Fruit fly (Drosophila melanogaster) whole organism, prepupa: ENCODE data around the gene ND-18.

Experiments
- CG10669 ChIP-seq: fragments of 200-800 bp; sonication (Bioruptor generic); optimal IDR thresholded peaks from 3 replicates; lab custom pipeline; 2018; ENCODE audit warnings: missing biosample characterization, mild to moderate bottlenecking, missing genetic modification characterization, moderate library complexity
- CG11294 ChIP-seq: fragments of 200-800 bp; sonication (Bioruptor generic); IDR thresholded peaks from 2 replicates; pipeline ENCODE4 v1.3.6; 2022; ENCODE audit warnings: missing biosample characterization, missing genetic modification characterization
- CG11762 ChIP-seq: fragments of 200-800 bp; sonication (Bioruptor generic); optimal IDR thresholded peaks from 3 replicates; lab custom pipeline; 2016; ENCODE audit warnings: missing biosample characterization, missing genetic modification characterization; ENCODE audit not compliant: insufficient read depth
- CG11902 ChIP-seq: fragments of 200-800 bp; sonication (Bioruptor generic); optimal IDR thresholded peaks from 3 replicates; lab custom pipeline; 2016; ENCODE audit warnings: missing biosample characterization, missing genetic modification characterization
- CG15336 ChIP-seq: fragments of 200-800 bp; sonication (Bioruptor generic); IDR thresholded peaks from 2 replicates; pipeline ENCODE4 v1.3.6; 2022; ENCODE audit warnings: missing biosample characterization, missing genetic modification characterization
- CG1621 ChIP-seq: fragments of 200-800 bp; sonication (Bioruptor generic); optimal IDR thresholded peaks from 3 replicates; lab custom pipeline; 2018; ENCODE audit warnings: missing biosample characterization, mild to moderate bottlenecking, missing genetic modification characterization
- CG16779 ChIP-seq: fragments of 200-800 bp; sonication (Bioruptor generic); optimal IDR thresholded peaks from 3 replicates; lab custom pipeline; 2017; ENCODE audit warnings: missing biosample characterization, mild to moderate bottlenecking, missing genetic modification characterization
- CG3032 ChIP-seq: fragments of 200-800 bp; optimal IDR thresholded peaks from 2 replicates; lab custom pipeline; 2019; ENCODE audit warnings: missing biosample characterization, mild to moderate bottlenecking, missing genetic modification characterization, moderate library complexity
- CG31627 ChIP-seq: fragments of 200-800 bp; sonication (Bioruptor generic); optimal IDR thresholded peaks from 3 replicates; lab custom pipeline; 2016; ENCODE audit warnings: missing biosample characterization, missing genetic modification characterization
- CG32006 ChIP-seq: fragments of 200-800 bp; sonication (Bioruptor generic); optimal IDR thresholded peaks from 3 replicates; lab custom pipeline; 2017; ENCODE audit warnings: missing biosample characterization, mild to moderate bottlenecking, missing genetic modification characterization
- CG34406 ChIP-seq: fragments of 200-800 bp; sonication (Bioruptor generic); optimal IDR thresholded peaks from 3 replicates; lab custom pipeline; 2016; ENCODE audit warnings: missing biosample characterization, missing genetic modification characterization
- CG3919 ChIP-seq: fragments of 200-800 bp; sonication (Bioruptor generic); optimal IDR thresholded peaks from 3 replicates; lab custom pipeline; 2016; ENCODE audit warnings: missing biosample characterization, missing genetic modification characterization
- CG4318 ChIP-seq: fragments of 200-800 bp; sonication (Bioruptor generic); optimal IDR thresholded peaks from 3 replicates; lab custom pipeline; 2017; ENCODE audit warnings: missing biosample characterization, mild to moderate bottlenecking, missing genetic modification characterization
- CG6163 ChIP-seq: fragments of 200-800 bp; sonication (Bioruptor generic); IDR thresholded peaks from 3 replicates; pipeline ENCODE4 v1.3.6; 2022; ENCODE audit warnings: missing biosample characterization, missing genetic modification characterization
- CG6276 ChIP-seq: fragments of 200-800 bp; sonication (Bioruptor generic); optimal IDR thresholded peaks from 2 replicates; lab custom pipeline; 2017; ENCODE audit warnings: missing biosample characterization, mild to moderate bottlenecking, missing genetic modification characterization
- CG6792 ChIP-seq: fragments of 200-800 bp; sonication (Bioruptor generic); optimal IDR thresholded peaks from 3 replicates; lab custom pipeline; 2016; ENCODE audit warnings: missing biosample characterization, missing genetic modification characterization
- CG6854 ChIP-seq: fragments of 200-800 bp; sonication (Bioruptor generic); optimal IDR thresholded peaks from 2 replicates; lab custom pipeline; 2017; ENCODE audit warnings: missing biosample characterization, mild to moderate bottlenecking, missing genetic modification characterization
- CG7368 ChIP-seq: fragments of 200-800 bp; sonication (Bioruptor generic); optimal IDR thresholded peaks from 3 replicates; lab custom pipeline; 2016; ENCODE audit warnings: missing biosample characterization, missing genetic modification characterization
- CG8119 ChIP-seq: fragments of 200-800 bp; sonication (Bioruptor generic); IDR thresholded peaks from 3 replicates; pipeline ENCODE4 v1.3.6; 2022; ENCODE audit warnings: missing biosample characterization, missing genetic modification characterization
- CG8319 ChIP-seq: fragments of 200-800 bp; sonication (Bioruptor generic); optimal IDR thresholded peaks from 3 replicates; lab custom pipeline; 2016; ENCODE audit warnings: missing biosample characterization, missing genetic modification characterization
- CG8632 ChIP-seq: fragments of 200-800 bp; sonication (Bioruptor generic); optimal IDR thresholded peaks from 3 replicates; lab custom pipeline; 2016; ENCODE audit warnings: missing biosample characterization, missing genetic modification characterization
- CG9139 ChIP-seq: fragments of 200-800 bp; sonication (Bioruptor generic); optimal IDR thresholded peaks from 3 replicates; lab custom pipeline; 2017; ENCODE audit warnings: missing biosample characterization, mild to moderate bottlenecking, missing genetic modification characterization
- Eip75B ChIP-seq: fragments of 200-800 bp; sonication (Bioruptor generic); optimal IDR thresholded peaks from 3 replicates; lab custom pipeline; 2016; ENCODE audit warnings: missing biosample characterization, missing genetic modification characterization
- Eip78C ChIP-seq: fragments of 200-800 bp; sonication (Bioruptor generic); peaks from one replicate; lab custom pipeline; 2016; ENCODE audit warnings: missing biosample characterization, missing genetic modification characterization
- Eip93F ChIP-seq: fragments of 200-800 bp; sonication (Bioruptor generic); optimal IDR thresholded peaks from 2 replicates; lab custom pipeline; 2016; ENCODE audit warnings: missing biosample characterization, mild to moderate bottlenecking, missing genetic modification characterization
- Ets21C ChIP-seq: fragments of 200-800 bp; sonication (Bioruptor generic); optimal IDR thresholded peaks from 3 replicates; lab custom pipeline; 2016; ENCODE audit warnings: missing biosample characterization, missing genetic modification characterization
- Ets96B ChIP-seq: fragments of 200-800 bp; optimal IDR thresholded peaks from 2 replicates; lab custom pipeline; 2019; ENCODE audit warnings: missing biosample characterization, mild to moderate bottlenecking, missing genetic modification characterization, moderate library complexity
- Hr38 ChIP-seq: sonication (Bioruptor generic); optimal IDR thresholded peaks from 2 replicates; lab custom pipeline; 2016; ENCODE audit warnings: missing biosample characterization, missing genetic modification characterization
- Hr39 ChIP-seq: fragments of 200-800 bp; sonication (Bioruptor generic); optimal IDR thresholded peaks from 2 replicates; lab custom pipeline; 2016; ENCODE audit warnings: missing biosample characterization, missing genetic modification characterization
- Hr4 ChIP-seq: fragments of 200-800 bp; sonication (Bioruptor generic); optimal IDR thresholded peaks from 3 replicates; lab custom pipeline; 2016; ENCODE audit warnings: missing biosample characterization, missing genetic modification characterization
- Lpt ChIP-seq: fragments of 200-800 bp; sonication (Bioruptor generic); optimal IDR thresholded peaks from 3 replicates; lab custom pipeline; 2016; ENCODE audit warnings: missing biosample characterization, missing genetic modification characterization
- Met ChIP-seq: fragments of 200-800 bp; sonication (Bioruptor generic); optimal IDR thresholded peaks from 3 replicates; lab custom pipeline; 2016; ENCODE audit warnings: missing biosample characterization, missing genetic modification characterization
- Smox ChIP-seq: fragments of 200-800 bp; sonication (Bioruptor generic); optimal IDR thresholded peaks from 3 replicates; lab custom pipeline; 2016; ENCODE audit warnings: missing biosample characterization, missing genetic modification characterization
- Sox14 ChIP-seq: fragments of 200-800 bp; sonication (Bioruptor generic); optimal IDR thresholded peaks from 3 replicates; lab custom pipeline; 2016; ENCODE audit warnings: missing biosample characterization, missing genetic modification characterization
- Sox15 ChIP-seq: fragments of 200-800 bp; sonication (Bioruptor generic); optimal IDR thresholded peaks from 3 replicates; lab custom pipeline; 2016; ENCODE audit warnings: missing biosample characterization, missing genetic modification characterization
- achi ChIP-seq: fragments of 200-800 bp; sonication (Bioruptor generic); optimal IDR thresholded peaks from 3 replicates; lab custom pipeline; 2016; ENCODE audit warnings: missing biosample characterization, missing genetic modification characterization
- acj6 ChIP-seq: fragments of 200-800 bp; sonication (Bioruptor generic); optimal IDR thresholded peaks from 3 replicates; lab custom pipeline; 2016; ENCODE audit warnings: missing biosample characterization, missing genetic modification characterization
- cyc ChIP-seq: fragments of 200-800 bp; sonication (Bioruptor generic); optimal IDR thresholded peaks from 3 replicates; lab custom pipeline; 2016; ENCODE audit warnings: missing biosample characterization, missing genetic modification characterization
- dac ChIP-seq: fragments of 200-800 bp; sonication (Bioruptor generic); optimal IDR thresholded peaks from 2 replicates; lab custom pipeline; 2017; ENCODE audit warnings: missing biosample characterization, mild to moderate bottlenecking, missing genetic modification characterization
- dsx ChIP-seq: fragments of 200-800 bp; optimal IDR thresholded peaks from 3 replicates; lab custom pipeline; 2019; ENCODE audit warnings: missing biosample characterization, mild to moderate bottlenecking, missing genetic modification characterization, moderate library complexity; ENCODE audit not compliant: poor library complexity, severe bottlenecking
- esn ChIP-seq: fragments of 200-800 bp; sonication (Bioruptor generic); optimal IDR thresholded peaks from 2 replicates; lab custom pipeline; 2016; ENCODE audit warnings: missing biosample characterization, mild to moderate bottlenecking, missing genetic modification characterization, moderate library complexity
- fd59A ChIP-seq: fragments of 200-800 bp; sonication (Bioruptor generic); optimal IDR thresholded peaks from 2 replicates; lab custom pipeline; 2017; ENCODE audit warnings: missing biosample characterization, mild to moderate bottlenecking, missing genetic modification characterization, missing genetic modification reagents
- fd85E ChIP-seq: fragments of 200-800 bp; sonication (Bioruptor generic); optimal IDR thresholded peaks from 3 replicates; lab custom pipeline; 2016; ENCODE audit warnings: missing biosample characterization, missing genetic modification characterization
- fkh ChIP-seq: fragments of 200-800 bp; sonication (Bioruptor generic); optimal IDR thresholded peaks from 3 replicates; lab custom pipeline; 2017; ENCODE audit warnings: missing biosample characterization, mild to moderate bottlenecking, missing genetic modification characterization, moderate library complexity
- lz ChIP-seq: fragments of 200-800 bp; sonication (Bioruptor generic); optimal IDR thresholded peaks from 3 replicates; lab custom pipeline; 2016; ENCODE audit warnings: missing biosample characterization, missing genetic modification characterization
- net ChIP-seq: fragments of 200-800 bp; sonication (Bioruptor generic); optimal IDR thresholded peaks from 3 replicates; lab custom pipeline; 2016; ENCODE audit warnings: missing biosample characterization, missing genetic modification characterization
- pdm3 ChIP-seq: fragments of 200-800 bp; sonication (Bioruptor generic); optimal IDR thresholded peaks from 3 replicates; lab custom pipeline; 2016; ENCODE audit warnings: missing biosample characterization, missing genetic modification characterization
- salr ChIP-seq, 2 experiments: fragments of 200-800 bp; sonication (Bioruptor generic); optimal IDR thresholded peaks; 3 replicates each; lab custom pipeline; 2016 to 2018; ENCODE audit warnings: missing biosample characterization in 2 of 2, missing genetic modification characterization in 2 of 2, mild to moderate bottlenecking in 1 of 2
- spab ChIP-seq: fragments of 200-800 bp; sonication (Bioruptor generic); optimal IDR thresholded peaks from 2 replicates; lab custom pipeline; 2017; ENCODE audit warnings: missing biosample characterization, mild to moderate bottlenecking, missing genetic modification characterization, missing genetic modification reagents
- ss ChIP-seq, 2 experiments: fragments of 200-800 bp; sonication (Bioruptor generic); optimal IDR thresholded peaks; 2 replicates in 1 of 2; 3 replicates in 1 of 2; lab custom pipeline; 2017 to 2018; ENCODE audit warnings: mild to moderate bottlenecking in 2 of 2, missing biosample characterization in 2 of 2, missing genetic modification characterization in 2 of 2, moderate library complexity in 1 of 2
- topi ChIP-seq: fragments of 200-800 bp; sonication (Bioruptor generic); optimal IDR thresholded peaks from 3 replicates; lab custom pipeline; 2016; ENCODE audit warnings: missing biosample characterization, missing genetic modification characterization
- vri ChIP-seq: fragments of 200-800 bp; sonication (Bioruptor generic); optimal IDR thresholded peaks from 3 replicates; lab custom pipeline; 2016; ENCODE audit warnings: missing biosample characterization, mild to moderate bottlenecking, missing genetic modification characterization

The ND-18 gene

dm6 chrX:19497782-19498440 lies 5.7 kb downstream of the ND-18 start:
- TF ChIP-seq cyc (GFP tag; lab: Kevin White, UChicago) (no peak), Ets96B (tag; lab: Kevin White, UChicago) (no peak), CG32006 (peak; percentile 9), topi (no peak), fkh (no peak), net (no peak), CG16779 (tag; lab: Kevin White, UChicago) (peak; percentile 14), lz (peak; percentile 18), CG10669 (GFP tag; lab: Kevin White, UChicago) (no peak), pdm3 (GFP tag; lab: Kevin White, UChicago) (no peak), Hr4 (GFP tag; lab: Kevin White, UChicago) (no peak), dac (no peak), CG11902 (GFP tag; lab: Kevin White, UChicago) (no peak), CG34406 (no peak), CG15336 (GFP tag; lab: Robert Waterston, UW) (peak; percentile 35; the same call in 1 of the 2 replicates), Met (no peak), Lpt (GFP tag; lab: Kevin White, UChicago) (no peak), CG31627 (GFP tag; lab: Kevin White, UChicago) (peak; percentile 14), Ets21C (no peak), CG4318 (no peak), CG11294 (GFP tag; lab: Robert Waterston, UW) (no peak), Sox15 (GFP tag; lab: Kevin White, UChicago) (no peak), Eip78C (peak; percentile 60), achi (no peak), spab (no peak), CG8632 (GFP tag; lab: Kevin White, UChicago) (peak; percentile 22), fd85E (no peak), Hr39 (peak; percentile 4), dsx (GFP tag; lab: Kevin White, UChicago) (no peak), ss (GFP tag; optimal IDR thresholded peaks at IDR 0.05; lab: Kevin White, UChicago) (peak; percentile 19 to 32), CG1621 (peak; percentile 43), vri (GFP tag; lab: Kevin White, UChicago) (peak; percentile 71), CG9139 (GFP tag; lab: Kevin White, UChicago) (peak; percentile 17), CG11762 (GFP tag; lab: Kevin White, UChicago) (no peak), Eip75B (GFP tag; lab: Kevin White, UChicago) (no peak), CG6792 (no peak), CG3032 (no peak), salr (GFP tag; optimal IDR thresholded peaks at IDR 0.05; lab: Kevin White, UChicago) (no peak), Smox (GFP tag; lab: Kevin White, UChicago) (no peak), fd59A (GFP tag; lab: Kevin White, UChicago) (no peak), Sox14 (GFP tag; lab: Kevin White, UChicago) (no peak), CG3919 (peak; percentile 5), acj6 (GFP tag; lab: Kevin White, UChicago) (no peak), esn (GFP tag; lab: Kevin White, UChicago) (no peak), CG8119 (no peak), CG6854 (GFP tag; lab: Kevin White, UChicago) (peak; percentile 39), CG6163 (peak; percentile 48; the same call in 2 of the 3 replicates), CG8319 (no peak), CG7368 (GFP tag; lab: Kevin White, UChicago) (no peak), Eip93F (GFP tag; lab: Kevin White, UChicago) (peak; percentile 52), CG6276 (GFP tag; lab: Kevin White, UChicago) (peak; percentile 10), Hr38 (GFP tag; lab: Kevin White, UChicago) (no peak)
